Fruit fly (Drosophila melanogaster): Measurements from ENCODE around the gene wor.

wor gene

dm6 chr2L:15425530-15426308 is at the start of gene wor:
Gene wor, minus strand, starts transcription at chr2L:15425580.
- TF ChIP-seq Pif1A (GFP tag; optimal IDR thresholded peaks at IDR 0.05), result no peak
- no peak for TF ChIP-seq Ets98B (GFP tag; IDR thresholded peaks at IDR 0.05)
- peak; percentile 69 for TF ChIP-seq EcR (GFP tag; optimal IDR thresholded peaks at IDR 0.05)
- TF ChIP-seq CG13204 (GFP tag; optimal IDR thresholded peaks at IDR 0.05), result peak; percentile 37
- no peak for TF ChIP-seq CG15710 (tag; optimal IDR thresholded peaks at IDR 0.05)
- TF ChIP-seq CG12605 (GFP tag; IDR thresholded peaks at IDR 0.05), result no peak
- 0 out of 3 replicates have a peak, but pooled peaks have one; percentile 39 for TF ChIP-seq CG4496 (GFP tag; IDR thresholded peaks at IDR 0.05)
- peak; percentile 26 for TF ChIP-seq Pif1B (GFP tag; optimal IDR thresholded peaks at IDR 0.05)
- 0 out of 2 replicates have a peak, but pooled peaks have one; percentile 19 for TF ChIP-seq CG32121 (GFP tag; IDR thresholded peaks at IDR 0.05)

DNA sequence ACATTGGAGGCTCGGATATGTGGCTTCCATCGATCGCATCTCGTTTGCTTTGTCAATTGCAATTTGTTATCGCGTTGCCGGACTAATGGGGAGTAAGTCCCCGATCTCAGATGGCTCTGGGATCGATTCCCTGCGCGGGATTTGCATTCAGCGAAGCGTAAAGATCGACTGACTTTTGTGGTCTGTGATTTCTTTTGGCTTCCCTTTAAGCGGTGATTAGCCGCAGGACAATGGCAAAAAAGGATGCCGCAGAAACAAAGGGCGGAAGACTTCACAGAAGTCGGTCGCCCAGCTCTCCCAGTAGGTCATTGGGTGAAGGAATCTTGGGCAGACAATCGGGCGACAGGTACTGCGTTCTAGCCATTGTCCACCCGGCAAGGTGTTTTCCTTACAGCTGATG is 49.5 kb upstream of the wor start:
- no peak for TF ChIP-seq CG9948 (tag; optimal IDR thresholded peaks at IDR 0.05)
- TF ChIP-seq fd96Ca (GFP tag; IDR thresholded peaks at IDR 0.05), result no peak
- TF ChIP-seq CG8159 (tag; optimal IDR thresholded peaks at IDR 0.05), result no peak
- no peak for TF ChIP-seq CG13204 (GFP tag; optimal IDR thresholded peaks at IDR 0.05)
- TF ChIP-seq Ets98B (GFP tag; IDR thresholded peaks at IDR 0.05), result no peak
- no peak for TF ChIP-seq CG12605 (GFP tag; IDR thresholded peaks at IDR 0.05)
- TF ChIP-seq CG15710 (tag; optimal IDR thresholded peaks at IDR 0.05), result no peak

DNA sequence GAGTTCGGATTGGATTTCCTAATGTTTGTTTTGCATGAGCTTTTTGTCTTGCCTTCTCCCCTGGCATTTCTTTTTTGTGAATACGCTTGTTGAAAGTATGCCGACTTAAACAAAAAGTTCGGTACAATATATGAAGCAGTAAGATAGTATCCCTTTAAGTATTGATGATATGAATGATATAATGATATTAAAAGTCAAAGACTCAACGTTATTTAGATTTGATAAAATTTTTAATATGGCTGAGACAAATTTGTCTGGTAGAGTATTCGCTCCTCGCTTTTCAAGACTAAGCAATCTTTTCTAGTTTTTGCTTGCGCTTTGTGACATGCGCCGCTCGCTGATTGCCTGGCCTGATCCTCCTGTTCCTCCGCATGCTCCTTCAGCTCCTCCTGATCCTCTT is 49.0 kb upstream of the wor start:
- TF ChIP-seq CG8159 (tag; optimal IDR thresholded peaks at IDR 0.05) (peak; percentile 7), Pif1B (GFP tag; optimal IDR thresholded peaks at IDR 0.05) (peak; percentile 13), gl (tag; optimal IDR thresholded peaks at IDR 0.05) (no peak), CG13204 (GFP tag; optimal IDR thresholded peaks at IDR 0.05) (no peak), D1 (tag; optimal IDR thresholded peaks at IDR 0.05) (no peak), CG14655 (GFP tag; optimal IDR thresholded peaks at IDR 0.05) (peak; percentile 73), CG9948 (tag; optimal IDR thresholded peaks at IDR 0.05) (no peak), CG8301 (tag; optimal IDR thresholded peaks at IDR 0.05) (peak; percentile 67), CG34367 (tag; optimal IDR thresholded peaks at IDR 0.05) (no peak), CG12605 (GFP tag; IDR thresholded peaks at IDR 0.05) (no peak), CG32121 (GFP tag; IDR thresholded peaks at IDR 0.05) (no peak), Pif1A (GFP tag; optimal IDR thresholded peaks at IDR 0.05) (peak; percentile 7), Ets98B (GFP tag; IDR thresholded peaks at IDR 0.05) (peak; percentile 29; the same call in 1 of the 2 replicates), CG17806 (tag; optimal IDR thresholded peaks at IDR 0.05) (no peak), fd96Ca (GFP tag; IDR thresholded peaks at IDR 0.05) (no peak), CG10348 (GFP tag; IDR thresholded peaks at IDR 0.05) (no peak), rn (GFP tag; IDR thresholded peaks at IDR 0.05) (no peak), CG4496 (GFP tag; IDR thresholded peaks at IDR 0.05) (no peak), CG15710 (tag; optimal IDR thresholded peaks at IDR 0.05) (no peak), EcR (GFP tag; optimal IDR thresholded peaks at IDR 0.05) (no peak), Snoo (tag; optimal IDR thresholded peaks at IDR 0.05) (no peak)

dm6 chr2L:15471565-15471964 is 46.2 kb upstream of the wor start:
- TF ChIP-seq D1 (tag; optimal IDR thresholded peaks at IDR 0.05) (no peak), CG4496 (GFP tag; IDR thresholded peaks at IDR 0.05) (no peak), CG17806 (tag; optimal IDR thresholded peaks at IDR 0.05) (no peak), EcR (GFP tag; optimal IDR thresholded peaks at IDR 0.05) (no peak), CG15710 (tag; optimal IDR thresholded peaks at IDR 0.05) (no peak), CG8159 (tag; optimal IDR thresholded peaks at IDR 0.05) (no peak), fd96Ca (GFP tag; IDR thresholded peaks at IDR 0.05) (no peak), rn (GFP tag; IDR thresholded peaks at IDR 0.05) (no peak)

dm6 chr2L:15470514-15471134 is 45.2 kb upstream of the wor start:
- TF ChIP-seq CG17806 (tag; optimal IDR thresholded peaks at IDR 0.05), result no peak
- TF ChIP-seq Ets98B (GFP tag; IDR thresholded peaks at IDR 0.05), result no peak

- peak; percentile 34 for TF ChIP-seq CG8301 (tag; optimal IDR thresholded peaks at IDR 0.05)
- peak; percentile 71; the same call in 2 of the 3 replicates for TF ChIP-seq CG4496 (GFP tag; IDR thresholded peaks at IDR 0.05)
- no peak for TF ChIP-seq EcR (GFP tag; optimal IDR thresholded peaks at IDR 0.05)
- peak; percentile 33; the same call in 1 of the 2 replicates for TF ChIP-seq CG32121 (GFP tag; IDR thresholded peaks at IDR 0.05)
- TF ChIP-seq CG14655 (GFP tag; optimal IDR thresholded peaks at IDR 0.05), result peak; percentile 36
- TF ChIP-seq CG34367 (tag; optimal IDR thresholded peaks at IDR 0.05), result no peak
- TF ChIP-seq Ets98B (GFP tag; IDR thresholded peaks at IDR 0.05), result peak; percentile 45; the same call in 1 of the 2 replicates
- TF ChIP-seq CG17806 (tag; optimal IDR thresholded peaks at IDR 0.05), result peak; percentile 1
- no peak for TF ChIP-seq rn (GFP tag; IDR thresholded peaks at IDR 0.05)
- peak; percentile 32 for TF ChIP-seq CG9948 (tag; optimal IDR thresholded peaks at IDR 0.05)
- TF ChIP-seq fd96Ca (GFP tag; IDR thresholded peaks at IDR 0.05), result peak; percentile 70; the same call in 2 of the 3 replicates
Measured at dm6 chr2L:15468776-15469175, 43.4 kb upstream of the wor start.
